Worm (Caenorhabditis elegans): ENCODE results near the gene rac-2.

The rac-2 gene

ce11 chrIV:16332585-16332984 lies 24.6 kb downstream of the rac-2 start, which contains the start of gene srz-71:
srz-71 (plus strand) TSS chrIV:16332885.
- TF ChIP-seq unc-62 (GFP tag; optimal IDR thresholded peaks at IDR 0.05) = no peak

- TF ChIP-seq unc-62 (GFP tag; optimal IDR thresholded peaks at IDR 0.05) = no peak
Measured at ce11 chrIV:16333121-16333520, 25.1 kb downstream of the rac-2 start.

DNA sequence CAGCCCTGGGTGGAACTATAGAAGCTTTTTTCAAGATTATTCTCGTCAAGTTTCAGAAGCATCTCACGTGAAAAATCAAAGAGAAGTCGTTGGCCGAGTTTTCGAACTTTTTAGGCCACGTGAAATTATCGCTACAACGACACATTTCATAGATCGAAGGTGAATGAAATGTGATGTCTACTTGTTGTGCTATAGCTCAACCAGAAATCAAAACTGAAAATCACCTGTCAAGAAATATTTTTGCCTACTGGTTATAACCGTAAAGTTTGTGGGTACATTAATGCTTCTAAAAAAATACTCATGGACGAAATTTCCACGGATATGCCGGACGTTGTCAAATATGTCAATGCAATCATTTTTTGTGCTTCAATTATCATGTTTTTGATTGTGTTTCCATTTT lies 27.0 kb downstream of the rac-2 start, which contains the start of gene srz-38:
srz-38 (plus strand) TSS at position 301 of the 400 bp plus-strand sequence.
- TF ChIP-seq unc-62 (GFP tag; optimal IDR thresholded peaks at IDR 0.05) = no peak

ce11 chrIV:16336721-16337120 lies 28.7 kb downstream of the rac-2 start, which contains the start of gene C35D6.13:
C35D6.13 (plus strand) TSS chrIV:16337021.
- TF ChIP-seq unc-62 (GFP tag; optimal IDR thresholded peaks at IDR 0.05) = no peak

- TF ChIP-seq unc-62 (GFP tag; optimal IDR thresholded peaks at IDR 0.05) = no peak
Measured at ce11 chrIV:16346514-16346913, 38.5 kb downstream of the rac-2 start, which contains the start of gene C35D6.3. C35D6.3 (plus strand) TSS chrIV:16346814.

- TF ChIP-seq unc-62 (GFP tag; optimal IDR thresholded peaks at IDR 0.05) = no peak
Measured at ce11 chrIV:16350690-16351089, 42.7 kb downstream of the rac-2 start, which contains the start of gene C35D6.4. C35D6.4 (plus strand) TSS chrIV:16350990.
